Fruit fly (Drosophila melanogaster) whole organism: ENCODE results near the gene CG12784.

Experiments
- CG8478 ChIP-seq: fragments of >200 bp; optimal IDR thresholded peaks from 2 replicates; lab custom pipeline; 2018; ENCODE audit warnings: inconsistent platforms
- Dll ChIP-seq: fragments of >200 bp; optimal IDR thresholded peaks from 2 replicates; lab custom pipeline; 2017
- EcR ChIP-seq, 2 experiments: fragments of >200 bp; optimal IDR thresholded peaks; 2 replicates each; lab custom pipeline; 2017; ENCODE audit warnings: missing biosample characterization in 2 of 2, missing genetic modification characterization in 2 of 2, missing genetic modification reagents in 2 of 2
- pan ChIP-seq: fragments of >200 bp; optimal IDR thresholded peaks from 2 replicates; lab custom pipeline; 2017
- psq ChIP-seq: fragments of >200 bp; optimal IDR thresholded peaks from 2 replicates; lab custom pipeline; 2017
- usp ChIP-seq: fragments of >200 bp; optimal IDR thresholded peaks from 2 replicates; lab custom pipeline; 2017; ENCODE audit warnings: missing biosample characterization, missing genetic modification characterization, mixed read lengths

- TF ChIP-seq EcR (GFP tag; optimal IDR thresholded peaks at IDR 0.05; lab: Kevin White, UChicago) = no peak
- no peak for TF ChIP-seq usp (GFP tag; lab: Kevin White, UChicago)
- no peak for TF ChIP-seq pan (lab: Kevin White, UChicago)
- no peak for TF ChIP-seq psq (lab: Kevin White, UChicago)
- TF ChIP-seq Dll (lab: Kevin White, UChicago) = no peak
- TF ChIP-seq CG8478 (lab: Kevin White, UChicago) = no peak
These were observed 40.9 kb downstream of the CG12784 start, which contains the start of gene alpha-Man-IIb for dm6 chr3R:15803502-15804461.
